Worm (Caenorhabditis elegans) whole organism, young adult: Measurements from ENCODE around the gene C02B8.1.

Experiments used
- F23B12.7 ChIP-seq: sonication (generic microtip); optimal IDR thresholded peaks from 2 replicates; lab custom pipeline; 2017; ENCODE audit warnings: missing genetic modification characterization, mild to moderate bottlenecking, missing compliant biosample characterization, antibody characterized with exemption, moderate library complexity; ENCODE audit not compliant: insufficient read depth
- K11D2.4 ChIP-seq: fragments of 200-800 bp; sonication (Bioruptor generic); IDR thresholded peaks from 2 replicates; pipeline ENCODE4 v1.3.6; 2022; ENCODE audit warnings: missing genetic modification reagents, missing genetic modification characterization, missing compliant biosample characterization
- bed-2 ChIP-seq: fragments of 200-800 bp; sonication (Bioruptor generic); IDR thresholded peaks from 2 replicates; pipeline ENCODE4 v1.3.6; 2022; ENCODE audit warnings: missing genetic modification reagents, missing genetic modification characterization, missing compliant biosample characterization
- cebp-1 ChIP-seq, 2 experiments: fragments of 200-800 bp in 1 of 2; sonication (Bioruptor generic) in 1 of 2; sonication (generic microtip) in 1 of 2; IDR thresholded peaks in 1 of 2; optimal IDR thresholded peaks in 1 of 2; 2 replicates each; pipeline versions ENCODE4 v1.3.6 to Lab custom; 2017 to 2022; ENCODE audit warnings: missing compliant biosample characterization in 2 of 2, missing genetic modification characterization in 2 of 2, mild to moderate bottlenecking in 1 of 2, missing genetic modification reagents in 1 of 2, moderate library complexity in 1 of 2
- ets-4 ChIP-seq: fragments of 200-800 bp; sonication (Bioruptor generic); optimal IDR thresholded peaks from 2 replicates; lab custom pipeline; 2018; ENCODE audit warnings: mild to moderate bottlenecking, missing genetic modification characterization, missing compliant biosample characterization
- hlh-12 ChIP-seq: sonication (generic microtip); optimal IDR thresholded peaks from 2 replicates; lab custom pipeline; 2016; ENCODE audit warnings: missing genetic modification characterization, missing compliant biosample characterization
- hrde-1 ChIP-seq: sonication (generic microtip); optimal IDR thresholded peaks from 2 replicates; lab custom pipeline; 2016; ENCODE audit warnings: missing genetic modification characterization, mild to moderate bottlenecking, missing compliant biosample characterization, moderate library complexity, missing genotype, missing genetic modification reagents, borderline replicate concordance
- let-607 ChIP-seq, 2 experiments: fragments of 200-800 bp in 1 of 2; sonication (Bioruptor generic) in 1 of 2; sonication (generic microtip) in 1 of 2; optimal IDR thresholded peaks; 2 replicates each; lab custom pipeline; 2016 to 2018; ENCODE audit warnings: mild to moderate bottlenecking in 2 of 2, missing compliant biosample characterization in 2 of 2, missing genetic modification characterization in 2 of 2, moderate library complexity in 2 of 2, missing genotype in 1 of 2
- lin-40 ChIP-seq: sonication (generic microtip); optimal IDR thresholded peaks from 2 replicates; lab custom pipeline; 2016; ENCODE audit warnings: missing genetic modification characterization, mild to moderate bottlenecking, missing compliant biosample characterization, missing genotype, missing genetic modification reagents
- lin-54 ChIP-seq: fragments of 200-800 bp; sonication (Bioruptor generic); optimal IDR thresholded peaks from 2 replicates; lab custom pipeline; 2018; ENCODE audit warnings: mild to moderate bottlenecking, missing genetic modification characterization, missing compliant biosample characterization
- lsl-1 ChIP-seq: fragments of 200-800 bp; sonication (Bioruptor generic); optimal IDR thresholded peaks from 2 replicates; lab custom pipeline; 2018; ENCODE audit warnings: mild to moderate bottlenecking, missing genetic modification characterization, moderate library complexity, missing compliant biosample characterization
- lsy-27 ChIP-seq: sonication (generic microtip); optimal IDR thresholded peaks from 2 replicates; lab custom pipeline; 2017; ENCODE audit warnings: missing genetic modification characterization, mild to moderate bottlenecking, missing compliant biosample characterization, antibody characterized with exemption, missing genotype, borderline replicate concordance; ENCODE audit not compliant: insufficient read depth
- nhr-80 ChIP-seq: sonication (generic microtip); optimal IDR thresholded peaks from 2 replicates; lab custom pipeline; 2016; ENCODE audit warnings: missing genetic modification characterization, missing compliant biosample characterization
- tbp1 ChIP-seq: fragments of 200-800 bp; sonication (Bioruptor generic); optimal IDR thresholded peaks from 2 replicates; lab custom pipeline; 2018; ENCODE audit warnings: mild to moderate bottlenecking, missing genetic modification characterization, missing compliant biosample characterization

Gene C02B8.1

ce11 chrX:8193213-8193612 lies 45.7 kb downstream of the C02B8.1 start:
- TF ChIP-seq nhr-80 (tag; lab: Kevin White, UChicago) (peak; percentile 59), cebp-1 (GFP tag; IDR thresholded peaks at IDR 0.05; lab: Robert Waterston, UW) (no peak), cebp-1 (tag; optimal IDR thresholded peaks at IDR 0.05; lab: Kevin White, UChicago) (peak; percentile 16), tbp1 (GFP tag; lab: Kevin White, UChicago) (peak; percentile 7), hlh-12 (tag; lab: Kevin White, UChicago) (no peak), lsy-27 (tag; lab: Kevin White, UChicago) (no peak), ets-4 (GFP tag; lab: Kevin White, UChicago) (no peak), lin-54 (GFP tag; lab: Kevin White, UChicago) (no peak), F23B12.7 (tag; lab: Kevin White, UChicago) (no peak), lsl-1 (GFP tag; lab: Kevin White, UChicago) (no peak), lin-40 (tag; lab: Kevin White, UChicago) (no peak), bed-2 (GFP tag; lab: Robert Waterston, UW) (no peak), let-607 (tag; optimal IDR thresholded peaks at IDR 0.05; lab: Kevin White, UChicago) (peak; percentile 53 to 65), hrde-1 (tag; lab: Kevin White, UChicago) (no peak), K11D2.4 (no peak)
